Fruit fly (Drosophila melanogaster) whole organism, embryonic: ENCODE data around the gene cdi.
A peak's percentile ranks its signal among the peaks of the same experiment; 100 is the strongest.

ENCODE experiments used
- ATbp ChIP-seq: fragments of 200-800 bp; sonication (Bioruptor generic); optimal IDR thresholded peaks from 2 replicates; lab custom pipeline; 2017; ENCODE audit warnings: missing biosample characterization, mild to moderate bottlenecking, missing genetic modification characterization, missing genetic modification reagents
- Aef1 ChIP-seq: fragments of 200-800 bp; sonication (Bioruptor generic); IDR thresholded peaks from 3 replicates; pipeline ENCODE4 v1.3.6; 2022; ENCODE audit warnings: missing biosample characterization, missing genetic modification characterization
- Atf3 ChIP-seq: fragments of 200-800 bp; sonication (Bioruptor generic); optimal IDR thresholded peaks from 3 replicates; lab custom pipeline; 2016; ENCODE audit warnings: missing biosample characterization, missing genetic modification characterization
- CG10321 ChIP-seq: fragments of 200-800 bp; sonication (Bioruptor generic); IDR thresholded peaks from 2 replicates; pipeline ENCODE4 v1.3.6; 2022; ENCODE audit warnings: missing biosample characterization, missing genetic modification characterization
- CG13296 ChIP-seq: fragments of 200-800 bp; sonication (Bioruptor generic); optimal IDR thresholded peaks from 3 replicates; lab custom pipeline; 2018; ENCODE audit warnings: missing biosample characterization, mild to moderate bottlenecking, missing genetic modification characterization
- CG14441 ChIP-seq: fragments of 200-800 bp; sonication (Bioruptor generic); IDR thresholded peaks from 2 replicates; pipeline ENCODE4 v1.3.6; 2022; ENCODE audit warnings: missing biosample characterization, missing genetic modification characterization
- CG14860 ChIP-seq: fragments of 200-800 bp; sonication (Bioruptor generic); IDR thresholded peaks from 3 replicates; pipeline ENCODE4 v1.3.6; 2022; ENCODE audit warnings: missing biosample characterization, missing genetic modification characterization; ENCODE audit not compliant: partially characterized antibody
- CG15514 ChIP-seq: fragments of 200-800 bp; sonication (Bioruptor generic); optimal IDR thresholded peaks from 3 replicates; lab custom pipeline; 2017; ENCODE audit warnings: missing biosample characterization, missing genetic modification characterization, mild to moderate bottlenecking, moderate library complexity, missing genetic modification reagents
- CG1602 ChIP-seq: fragments of 200-800 bp; sonication (Bioruptor generic); optimal IDR thresholded peaks from 3 replicates; lab custom pipeline; 2016; ENCODE audit warnings: missing biosample characterization, missing genetic modification characterization
- CG1647 ChIP-seq: fragments of 200-800 bp; sonication (Bioruptor generic); optimal IDR thresholded peaks from 3 replicates; lab custom pipeline; 2016; ENCODE audit warnings: missing biosample characterization, missing genetic modification characterization
- CG2116 ChIP-seq: fragments of 200-800 bp; sonication (Bioruptor generic); optimal IDR thresholded peaks from 3 replicates; lab custom pipeline; 2018; ENCODE audit warnings: missing biosample characterization, mild to moderate bottlenecking, missing genetic modification characterization
- CG2129 ChIP-seq: fragments of 200-800 bp; sonication (Bioruptor generic); IDR thresholded peaks from 2 replicates; pipeline ENCODE4 v1.3.6; 2022; ENCODE audit warnings: missing biosample characterization, missing genetic modification characterization; ENCODE audit not compliant: partially characterized antibody
- CG2678 ChIP-seq: fragments of 200-800 bp; sonication (Bioruptor generic); optimal IDR thresholded peaks from 3 replicates; lab custom pipeline; 2019; ENCODE audit warnings: missing biosample characterization, mild to moderate bottlenecking, missing genetic modification characterization, moderate library complexity
- CG30020 ChIP-seq: fragments of 200-800 bp; optimal IDR thresholded peaks from 2 replicates; lab custom pipeline; 2019; ENCODE audit warnings: missing biosample characterization, mild to moderate bottlenecking, missing genetic modification characterization, moderate library complexity
- CG3281 ChIP-seq: fragments of 200-800 bp; sonication (Bioruptor generic); optimal IDR thresholded peaks from 3 replicates; lab custom pipeline; 2017; ENCODE audit warnings: missing biosample characterization, mild to moderate bottlenecking, missing genetic modification characterization
- CG33213 ChIP-seq: fragments of 200-800 bp; sonication (Bioruptor generic); optimal IDR thresholded peaks from 3 replicates; lab custom pipeline; 2016; ENCODE audit warnings: missing biosample characterization, missing genetic modification characterization
- CG4854 ChIP-seq: fragments of 200-800 bp; sonication (Bioruptor generic); optimal IDR thresholded peaks from 2 replicates; lab custom pipeline; 2016; ENCODE audit warnings: missing biosample characterization, missing genetic modification characterization, inconsistent platforms
- CG5245 ChIP-seq: fragments of 200-800 bp; sonication (Bioruptor generic); optimal IDR thresholded peaks from 3 replicates; lab custom pipeline; 2016; ENCODE audit warnings: missing biosample characterization, missing genetic modification characterization
- CG6689 ChIP-seq: fragments of 200-800 bp; sonication (Bioruptor generic); IDR thresholded peaks from 2 replicates; pipeline ENCODE4 v1.3.6; 2022; ENCODE audit warnings: missing biosample characterization, missing genetic modification characterization
- CG7372 ChIP-seq: fragments of 200-800 bp; sonication (Bioruptor generic); IDR thresholded peaks from 2 replicates; pipeline ENCODE4 v1.3.6; 2022; ENCODE audit warnings: missing biosample characterization, missing genetic modification characterization
- CTCF ChIP-seq: fragments of 200-800 bp; sonication (Bioruptor generic); optimal IDR thresholded peaks from 2 replicates; lab custom pipeline; 2017; ENCODE audit warnings: missing biosample characterization, mild to moderate bottlenecking, missing genetic modification characterization, moderate library complexity
- Dad ChIP-seq: fragments of 200-800 bp; sonication (Bioruptor generic); optimal IDR thresholded peaks from 3 replicates; lab custom pipeline; 2016; ENCODE audit warnings: missing biosample characterization, missing genetic modification characterization
- E2f2 ChIP-seq: fragments of 200-800 bp; sonication (Bioruptor generic); IDR thresholded peaks from 2 replicates; pipeline ENCODE4 v1.3.6; 2022; ENCODE audit warnings: missing biosample characterization, missing genetic modification characterization
- Eip74EF ChIP-seq, 2 experiments: fragments of 200-800 bp in 1 of 2; fragments of >200 bp in 1 of 2; sonication (Bioruptor generic) in 1 of 2; optimal IDR thresholded peaks; 2 replicates each; lab custom pipeline; 2017 to 2019; ENCODE audit warnings: missing biosample characterization in 2 of 2, missing genetic modification characterization in 2 of 2, mild to moderate bottlenecking in 1 of 2, moderate library complexity in 1 of 2
- H2.0 ChIP-seq: fragments of 200-800 bp; sonication (Bioruptor generic); IDR thresholded peaks from 2 replicates; pipeline ENCODE4 v1.3.6; 2022; ENCODE audit warnings: missing biosample characterization, missing genetic modification characterization
- HHEX ChIP-seq: fragments of 200-800 bp; sonication (Bioruptor generic); optimal IDR thresholded peaks from 3 replicates; lab custom pipeline; 2017; ENCODE audit warnings: missing biosample characterization, mild to moderate bottlenecking, missing genetic modification characterization, missing genetic modification reagents
- Hmr ChIP-seq: fragments of 200-800 bp; sonication (Bioruptor generic); optimal IDR thresholded peaks from 3 replicates; lab custom pipeline; 2017; ENCODE audit warnings: mild to moderate bottlenecking, missing biosample characterization, missing genetic modification reagents, missing genetic modification characterization
- Hr39 ChIP-seq: fragments of >200 bp; optimal IDR thresholded peaks from 2 replicates; lab custom pipeline; 2017
- Myb ChIP-seq: fragments of 200-800 bp; sonication (Bioruptor generic); optimal IDR thresholded peaks from 2 replicates; lab custom pipeline; 2016; ENCODE audit warnings: missing biosample characterization, missing genetic modification characterization
- Neu2 ChIP-seq: fragments of 200-800 bp; sonication (Bioruptor generic); optimal IDR thresholded peaks from 3 replicates; lab custom pipeline; 2016; ENCODE audit warnings: missing biosample characterization, missing genetic modification characterization, borderline replicate concordance
- Poxn ChIP-seq: fragments of 200-800 bp; sonication (Bioruptor generic); IDR thresholded peaks from 2 replicates; pipeline ENCODE4 v1.3.6; 2022; ENCODE audit warnings: missing biosample characterization, missing genetic modification characterization
- Sry-β ChIP-seq: fragments of 200-800 bp; sonication (Bioruptor generic); optimal IDR thresholded peaks from 2 replicates; lab custom pipeline; 2018; ENCODE audit warnings: missing biosample characterization, mild to moderate bottlenecking, missing genetic modification characterization, moderate library complexity
- Xbp1 ChIP-seq: fragments of 200-800 bp; sonication (Bioruptor generic); optimal IDR thresholded peaks from 3 replicates; lab custom pipeline; 2016; ENCODE audit warnings: missing biosample characterization, mild to moderate bottlenecking, missing genetic modification characterization
- aop ChIP-seq: fragments of 200-800 bp; sonication (Bioruptor generic); IDR thresholded peaks from 2 replicates; pipeline ENCODE4 v1.3.6; 2022; ENCODE audit warnings: missing biosample characterization, missing genetic modification characterization
- bigmax ChIP-seq: fragments of 200-800 bp; sonication (Bioruptor generic); optimal IDR thresholded peaks from 2 replicates; lab custom pipeline; 2018; ENCODE audit warnings: missing biosample characterization, mild to moderate bottlenecking, missing genetic modification characterization
- chif ChIP-seq, 2 experiments: fragments of 200-800 bp; sonication (Bioruptor generic); optimal IDR thresholded peaks; 3 replicates each; lab custom pipeline; 2016; ENCODE audit warnings: missing biosample characterization in 2 of 2, missing genetic modification characterization in 2 of 2
- disco-r ChIP-seq: fragments of 200-800 bp; sonication (Bioruptor generic); optimal IDR thresholded peaks from 2 replicates; lab custom pipeline; 2016; ENCODE audit warnings: missing biosample characterization, missing genetic modification characterization
- dysf ChIP-seq: fragments of 200-800 bp; sonication (Bioruptor generic); IDR thresholded peaks from 3 replicates; pipeline ENCODE4 v1.3.6; 2022; ENCODE audit warnings: missing biosample characterization, missing genetic modification characterization
- ewg ChIP-seq: fragments of 200-800 bp; sonication (Bioruptor generic); optimal IDR thresholded peaks from 3 replicates; lab custom pipeline; 2017; ENCODE audit warnings: mild to moderate bottlenecking, missing biosample characterization, missing genetic modification reagents, missing genetic modification characterization
- eyg ChIP-seq: fragments of 200-800 bp; sonication (Bioruptor generic); optimal IDR thresholded peaks from 3 replicates; lab custom pipeline; 2016; ENCODE audit warnings: missing biosample characterization, missing genetic modification characterization
- fu2 ChIP-seq: fragments of 200-800 bp; sonication (Bioruptor generic); optimal IDR thresholded peaks from 2 replicates; lab custom pipeline; 2016; ENCODE audit warnings: missing biosample characterization, missing genetic modification characterization
- kah ChIP-seq: fragments of 200-800 bp; sonication (Bioruptor generic); optimal IDR thresholded peaks from 2 replicates; lab custom pipeline; 2018; ENCODE audit warnings: missing biosample characterization, mild to moderate bottlenecking, missing genetic modification characterization
- knrl ChIP-seq: fragments of 200-800 bp; sonication (Bioruptor generic); IDR thresholded peaks from 3 replicates; pipeline ENCODE4 v1.3.6; 2022; ENCODE audit warnings: missing biosample characterization, missing genetic modification characterization; ENCODE audit not compliant: partially characterized antibody
- lilli ChIP-seq: fragments of 200-800 bp; sonication (Bioruptor generic); optimal IDR thresholded peaks from 3 replicates; lab custom pipeline; 2016; ENCODE audit warnings: missing biosample characterization, missing genetic modification characterization
- otp ChIP-seq: fragments of 200-800 bp; sonication (Bioruptor generic); IDR thresholded peaks from 3 replicates; pipeline ENCODE4, ENCODE4 v1.3.6; 2022; ENCODE audit warnings: missing biosample characterization, missing genetic modification characterization
- pb ChIP-seq: fragments of 200-800 bp; sonication (Bioruptor generic); optimal IDR thresholded peaks from 3 replicates; lab custom pipeline; 2016; ENCODE audit warnings: missing biosample characterization, missing genetic modification characterization
- pros ChIP-seq: fragments of 200-800 bp; sonication (Bioruptor generic); optimal IDR thresholded peaks from 3 replicates; lab custom pipeline; 2019; ENCODE audit warnings: missing biosample characterization, mild to moderate bottlenecking, missing genetic modification characterization, moderate library complexity
- psq ChIP-seq: fragments of 200-800 bp; sonication (Bioruptor generic); optimal IDR thresholded peaks from 2 replicates; lab custom pipeline; 2017; ENCODE audit warnings: missing biosample characterization, missing genetic modification characterization
- pzg ChIP-seq: fragments of 200-800 bp; sonication (Bioruptor generic); optimal IDR thresholded peaks from 3 replicates; lab custom pipeline; 2018; ENCODE audit warnings: missing biosample characterization, mild to moderate bottlenecking, missing genetic modification characterization, moderate library complexity
- run ChIP-seq: fragments of 200-800 bp; sonication (Bioruptor generic); optimal IDR thresholded peaks from 3 replicates; lab custom pipeline; 2018; ENCODE audit warnings: missing biosample characterization, mild to moderate bottlenecking, missing genetic modification characterization
- schlank ChIP-seq: fragments of 200-800 bp; sonication (Bioruptor generic); optimal IDR thresholded peaks from 2 replicates; lab custom pipeline; 2018; ENCODE audit warnings: missing biosample characterization, mild to moderate bottlenecking, missing genetic modification characterization
- sqz ChIP-seq: fragments of 200-800 bp; sonication (Bioruptor generic); optimal IDR thresholded peaks from 3 replicates; lab custom pipeline; 2018; ENCODE audit warnings: missing biosample characterization, mild to moderate bottlenecking, missing genetic modification characterization
- vfl ChIP-seq: fragments of 200-800 bp; sonication (Bioruptor generic); optimal IDR thresholded peaks from 2 replicates; lab custom pipeline; 2016; ENCODE audit warnings: missing biosample characterization, missing genetic modification characterization

The cdi gene

dm6 chr3R:19113836-19114235, 19.8 kb upstream of the cdi start (continued):
- TF ChIP-seq Hmr (GFP tag; lab: Kevin White, UChicago) (no peak), ATbp (GFP tag; lab: Kevin White, UChicago) (peak; percentile 54), psq (GFP tag; lab: Kevin White, UChicago) (no peak), Myb (GFP tag; lab: Kevin White, UChicago) (no peak), Poxn (GFP tag; lab: Robert Waterston, UW) (no peak), Atf3 (no peak), CG33213 (GFP tag; lab: Kevin White, UChicago) (no peak), CG2678 (tag; lab: Kevin White, UChicago) (peak; percentile 40), CG10321 (GFP tag; lab: Robert Waterston, UW) (no peak), eyg (GFP tag; lab: Kevin White, UChicago) (no peak), Dad (GFP tag; lab: Kevin White, UChicago) (no peak), CG14441 (GFP tag; lab: Robert Waterston, UW) (peak; percentile 49; the same call in 1 of the 2 replicates), knrl (GFP tag; lab: Robert Waterston, UW) (no peak), pzg (GFP tag; lab: Kevin White, UChicago) (no peak), CG7372 (GFP tag; lab: Robert Waterston, UW) (no peak), CG13296 (GFP tag; lab: Kevin White, UChicago) (no peak), CG30020 (tag; lab: Kevin White, UChicago) (no peak), disco-r (GFP tag; lab: Kevin White, UChicago) (no peak), CG14860 (GFP tag; lab: Robert Waterston, UW) (peak; percentile 65), fu2 (GFP tag; lab: Kevin White, UChicago) (no peak), Eip74EF (GFP tag; optimal IDR thresholded peaks at IDR 0.05; lab: Kevin White, UChicago) (no peak), bigmax (GFP tag; lab: Kevin White, UChicago) (no peak), CTCF (GFP tag; lab: Kevin White, UChicago) (no peak), H2.0 (no peak; the same call in 1 of the 2 replicates), CG2116 (GFP tag; lab: Kevin White, UChicago) (no peak), chif (GFP tag; optimal IDR thresholded peaks at IDR 0.05; lab: Kevin White, UChicago) (peak in 1 of 2 experiments; percentile 22), CG3281 (GFP tag; lab: Kevin White, UChicago) (no peak), Xbp1 (GFP tag; lab: Kevin White, UChicago) (peak; percentile 64), CG2129 (GFP tag; lab: Robert Waterston, UW) (no peak), CG4854 (GFP tag; lab: Kevin White, UChicago) (no peak), CG5245 (GFP tag; lab: Kevin White, UChicago) (no peak), Sry-β (GFP tag; lab: Kevin White, UChicago) (no peak), otp (GFP tag; lab: Robert Waterston, UW) (no peak), lilli (GFP tag; lab: Kevin White, UChicago) (peak; percentile 21), pros (GFP tag; lab: Kevin White, UChicago) (no peak), Aef1 (GFP tag; lab: Robert Waterston, UW) (no peak), dysf (GFP tag; lab: Robert Waterston, UW) (no peak), Hr39 (no peak), aop (GFP tag; lab: Robert Waterston, UW) (no peak), Neu2 (no peak), kah (no peak), ewg (GFP tag; lab: Kevin White, UChicago) (peak; percentile 11), CG1602 (GFP tag; lab: Kevin White, UChicago) (no peak), E2f2 (no peak), run (tag; lab: Kevin White, UChicago) (no peak), schlank (tag; lab: Kevin White, UChicago) (no peak), pb (GFP tag; lab: Kevin White, UChicago) (no peak), sqz (GFP tag; lab: Kevin White, UChicago) (no peak), vfl (GFP tag; lab: Kevin White, UChicago) (no peak), HHEX (no peak), CG1647 (GFP tag; lab: Kevin White, UChicago) (no peak), CG15514 (GFP tag; lab: Kevin White, UChicago) (no peak), CG6689 (peak; percentile 23; the same call in 1 of the 2 replicates)
